Fruit fly (Drosophila melanogaster): ENCODE measurements around the gene Use1.

dm6 chr3L:9121289-9121688, 15.7 kb downstream of the Use1 start:
- TF ChIP-seq CG8478 (optimal IDR thresholded peaks at IDR 0.05): no peak
- no peak for TF ChIP-seq CTCF (optimal IDR thresholded peaks at IDR 0.05)
